Worm (Caenorhabditis elegans): Measurements from ENCODE around the gene ifbp-1.

The ifbp-1 gene

DNA sequence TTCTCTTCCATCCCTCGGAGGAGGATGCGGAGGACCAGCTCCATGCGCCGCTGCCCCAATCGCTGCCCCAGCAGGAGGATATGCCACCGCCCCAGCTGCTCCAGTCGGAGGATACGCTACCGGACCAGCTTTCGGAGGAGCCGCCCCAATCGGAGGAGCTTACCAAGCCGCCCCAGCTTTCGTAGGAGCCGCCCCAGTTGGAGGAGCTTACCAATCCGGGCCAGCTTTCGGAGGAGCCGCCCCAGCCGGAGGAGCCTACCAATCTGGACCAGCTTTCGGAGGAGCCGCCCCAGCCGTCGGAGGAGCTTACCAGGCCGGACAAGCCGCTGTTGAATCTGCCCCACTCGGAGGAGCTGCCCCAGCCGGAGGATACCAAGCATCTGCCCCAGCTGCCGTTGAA lies 35.4 kb upstream of the ifbp-1 start:
- TF ChIP-seq T23F11.4 (GFP tag; optimal IDR thresholded peaks at IDR 0.05) (peak; percentile 73), fkh-6 (tag; optimal IDR thresholded peaks at IDR 0.05) (peak; percentile 26), ama-1 (optimal IDR thresholded peaks at IDR 0.05) (no peak), nhr-232 (tag; optimal IDR thresholded peaks at IDR 0.05) (peak; percentile 21), fkh-10 (GFP tag; optimal IDR thresholded peaks at IDR 0.05) (no peak), che-1 (tag; optimal IDR thresholded peaks at IDR 0.05) (peak; percentile 35), ceh-24 (tag; optimal IDR thresholded peaks at IDR 0.05) (no peak), K02D7.2 (tag; optimal IDR thresholded peaks at IDR 0.05) (peak; percentile 59), sdc-2 (tag; optimal IDR thresholded peaks at IDR 0.05) (peak; percentile 12)

DNA sequence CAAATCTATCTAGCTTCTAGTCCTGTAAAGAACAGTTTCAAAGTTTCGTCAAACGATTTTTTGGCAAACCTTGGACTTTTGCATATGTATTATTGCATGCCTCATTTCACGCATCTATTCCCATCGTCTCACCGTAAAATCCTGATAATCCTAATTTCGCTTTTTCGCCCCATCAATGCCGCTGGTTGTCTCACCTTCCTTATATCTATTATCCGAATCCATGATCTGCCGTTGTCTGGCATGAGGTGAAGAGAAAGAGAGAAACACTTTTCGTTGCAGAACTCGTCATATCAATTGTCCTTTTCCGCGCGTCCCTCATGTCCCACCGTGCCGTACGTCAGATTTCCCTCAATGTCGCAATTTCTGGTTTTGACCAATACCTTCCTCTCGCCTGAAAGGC lies 34.5 kb upstream of the ifbp-1 start, which contains the start of gene cut-2:
Gene cut-2 (plus strand): TSS at position 365 of the 400 bp plus-strand sequence.
- TF ChIP-seq rnt-1 (tag; optimal IDR thresholded peaks at IDR 0.05), result peak; percentile 31
- TF ChIP-seq C08G9.2 (tag; optimal IDR thresholded peaks at IDR 0.05), result no peak

DNA sequence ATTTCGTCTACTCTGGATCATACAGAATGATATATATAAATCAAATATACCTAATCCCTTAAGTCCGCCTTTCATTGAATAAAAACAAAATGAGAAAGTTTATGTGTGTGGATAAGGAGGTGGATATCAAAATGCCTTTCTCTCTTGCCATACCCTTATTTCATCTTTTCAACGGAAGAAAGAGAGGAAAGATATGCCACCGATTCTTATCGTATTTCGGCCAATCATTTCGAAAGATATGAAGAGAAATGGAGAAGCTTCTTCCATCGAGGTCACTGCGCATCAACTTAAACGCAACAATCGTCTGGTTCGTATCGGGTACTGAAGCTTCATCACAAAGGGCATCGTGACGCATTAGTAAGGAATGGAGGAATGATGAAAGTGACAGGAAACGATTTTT lies 33.2 kb upstream of the ifbp-1 start:
- no peak for TF ChIP-seq zip-5 (tag; optimal IDR thresholded peaks at IDR 0.05)
- TF ChIP-seq pros-1 (tag; optimal IDR thresholded peaks at IDR 0.05), result no peak
- TF ChIP-seq ztf-16 (tag; optimal IDR thresholded peaks at IDR 0.05), result no peak
- no peak for TF ChIP-seq hlh-8 (tag; optimal IDR thresholded peaks at IDR 0.05)
- TF ChIP-seq tbx-2 (tag; optimal IDR thresholded peaks at IDR 0.05), result no peak
- TF ChIP-seq pqm-1 (tag; optimal IDR thresholded peaks at IDR 0.05), result no peak
- no peak for TF ChIP-seq pax-1 (tag; optimal IDR thresholded peaks at IDR 0.05)
- no peak for TF ChIP-seq C38D4.7 (GFP tag; optimal IDR thresholded peaks at IDR 0.05)
- TF ChIP-seq ceh-19 (GFP tag; optimal IDR thresholded peaks at IDR 0.05), result no peak
- no peak for TF ChIP-seq hlh-6 (tag; optimal IDR thresholded peaks at IDR 0.05)
- TF ChIP-seq rnt-1 (tag; optimal IDR thresholded peaks at IDR 0.05), result no peak
- TF ChIP-seq lim-6 (tag; optimal IDR thresholded peaks at IDR 0.05), result no peak
- no peak for TF ChIP-seq fax-1 (tag; optimal IDR thresholded peaks at IDR 0.05)
- no peak for TF ChIP-seq ceh-30 (tag; optimal IDR thresholded peaks at IDR 0.05)

DNA sequence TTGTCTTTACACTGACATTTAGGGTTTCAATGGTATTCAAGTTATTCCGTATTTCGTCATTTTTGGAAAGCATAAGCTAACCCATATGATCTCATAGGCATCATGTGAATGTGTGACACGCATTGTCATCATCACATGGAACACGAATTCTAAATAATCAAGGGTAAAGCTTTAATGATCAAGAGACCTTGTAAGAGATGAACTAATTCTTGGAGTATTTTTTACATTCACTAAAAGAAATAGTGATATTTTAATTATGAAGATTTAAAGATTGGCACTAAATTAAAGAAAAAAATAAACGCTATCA lies 31.9 kb upstream of the ifbp-1 start:
- TF ChIP-seq hlh-13 (GFP tag; optimal IDR thresholded peaks at IDR 0.05) (no peak), sox-4 (tag; optimal IDR thresholded peaks at IDR 0.05) (no peak)

DNA sequence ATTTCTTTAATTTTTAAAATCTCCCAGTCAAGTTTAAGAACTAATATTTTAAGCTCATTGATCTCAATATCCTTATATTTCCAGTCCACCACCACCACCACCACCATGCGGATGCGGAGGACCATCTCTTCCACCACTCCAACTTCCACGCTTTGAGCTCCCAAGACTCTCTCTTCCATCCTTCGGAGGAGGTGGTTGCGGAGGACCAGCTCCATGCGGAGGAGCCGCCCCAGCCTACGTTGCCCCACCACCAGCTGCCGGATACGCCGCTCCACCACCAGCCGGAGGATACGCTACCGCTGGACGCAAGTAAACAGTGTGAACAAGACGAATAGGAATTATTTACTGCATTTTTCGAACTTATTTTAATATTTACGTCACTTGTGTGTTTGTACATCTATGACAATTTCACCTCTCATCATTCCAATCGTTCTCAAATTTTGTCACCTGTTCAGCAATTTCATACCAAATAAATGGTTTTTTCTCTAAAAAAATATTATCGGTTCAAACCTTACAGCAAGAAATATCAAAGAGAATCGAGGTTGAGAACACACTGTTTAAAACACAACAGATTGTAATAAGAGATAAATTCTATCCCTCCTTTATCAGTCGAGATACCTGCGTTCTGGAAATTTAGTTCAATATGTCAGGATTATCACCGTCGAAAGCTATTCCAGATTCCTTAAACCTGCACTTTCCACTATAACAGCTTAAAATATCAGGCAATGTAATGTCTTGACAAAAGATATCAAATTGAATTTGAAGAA lies 31.3 kb upstream of the ifbp-1 start:
- TF ChIP-seq fkh-6 (tag; optimal IDR thresholded peaks at IDR 0.05), result peak; percentile 5
- no peak for TF ChIP-seq pat-9 (tag; optimal IDR thresholded peaks at IDR 0.05)
- TF ChIP-seq K09A11.1 (tag; optimal IDR thresholded peaks at IDR 0.05; ENCODE audit: insufficient read depth), result no peak
- no peak for TF ChIP-seq nfya-1 (tag; optimal IDR thresholded peaks at IDR 0.05)
- no peak for TF ChIP-seq pax-1 (tag; optimal IDR thresholded peaks at IDR 0.05)
- TF ChIP-seq ets-4 (tag; optimal IDR thresholded peaks at IDR 0.05), result no peak
- TF ChIP-seq hlh-15 (tag; optimal IDR thresholded peaks at IDR 0.05), result no peak
- no peak for TF ChIP-seq pqm-1 (tag; optimal IDR thresholded peaks at IDR 0.05)
- TF ChIP-seq unc-55 (GFP tag; optimal IDR thresholded peaks at IDR 0.05), result no peak
- TF ChIP-seq tbx-2 (tag; optimal IDR thresholded peaks at IDR 0.05), result no peak
- peak; percentile 17 for TF ChIP-seq ceh-19 (GFP tag; optimal IDR thresholded peaks at IDR 0.05)

DNA sequence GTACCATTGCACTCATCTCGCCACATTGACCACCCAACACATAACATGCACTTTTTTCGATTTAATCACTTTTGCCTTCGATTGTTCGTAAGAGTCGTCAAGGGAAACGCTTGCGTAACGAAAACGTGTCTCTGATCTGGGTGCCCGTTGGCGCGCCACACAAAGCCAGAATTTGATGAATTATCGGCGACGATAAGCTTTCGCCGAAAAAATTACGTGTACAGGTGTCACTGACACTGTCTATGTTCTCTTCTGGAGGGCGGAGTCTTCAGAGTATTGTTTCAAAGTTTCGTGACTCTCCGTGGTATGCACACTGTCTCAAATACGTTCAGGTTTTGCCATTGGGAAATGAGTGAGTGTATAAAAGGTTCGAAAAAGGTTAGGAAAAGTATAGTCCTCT lies 30.6 kb upstream of the ifbp-1 start, which contains the start of gene F53F1.4:
Gene F53F1.4 (plus strand): TSS at position 390 of the 400 bp plus-strand sequence.
- TF ChIP-seq K02D7.2 (tag; optimal IDR thresholded peaks at IDR 0.05) (no peak), ama-1 (optimal IDR thresholded peaks at IDR 0.05) (no peak), dve-1 (tag; optimal IDR thresholded peaks at IDR 0.05) (no peak), nfya-1 (tag; optimal IDR thresholded peaks at IDR 0.05) (no peak), odd-2 (tag; optimal IDR thresholded peaks at IDR 0.05) (no peak), ttx-3 (tag; optimal IDR thresholded peaks at IDR 0.05) (no peak), sox-4 (tag; optimal IDR thresholded peaks at IDR 0.05) (no peak), lim-6 (tag; optimal IDR thresholded peaks at IDR 0.05) (no peak), nhr-11 (tag; optimal IDR thresholded peaks at IDR 0.05) (no peak), unc-3 (GFP tag; conservative IDR thresholded peaks at IDR 0.05) (no peak), unc-3 (tag; optimal IDR thresholded peaks at IDR 0.05) (no peak), ceh-24 (tag; optimal IDR thresholded peaks at IDR 0.05) (no peak), ref-2 (tag; optimal IDR thresholded peaks at IDR 0.05) (no peak), pha-2 (tag; optimal IDR thresholded peaks at IDR 0.05) (no peak), zip-5 (tag; optimal IDR thresholded peaks at IDR 0.05) (no peak), hlh-15 (tag; optimal IDR thresholded peaks at IDR 0.05) (no peak), fkh-6 (tag; optimal IDR thresholded peaks at IDR 0.05) (no peak), pqm-1 (tag; optimal IDR thresholded peaks at IDR 0.05) (no peak)
